Fruit fly (Drosophila melanogaster): Measurements from ENCODE around the gene CG10584.
A peak's percentile ranks its signal among the peaks of the same experiment; 100 is the strongest.

The CG10584 gene

DNA sequence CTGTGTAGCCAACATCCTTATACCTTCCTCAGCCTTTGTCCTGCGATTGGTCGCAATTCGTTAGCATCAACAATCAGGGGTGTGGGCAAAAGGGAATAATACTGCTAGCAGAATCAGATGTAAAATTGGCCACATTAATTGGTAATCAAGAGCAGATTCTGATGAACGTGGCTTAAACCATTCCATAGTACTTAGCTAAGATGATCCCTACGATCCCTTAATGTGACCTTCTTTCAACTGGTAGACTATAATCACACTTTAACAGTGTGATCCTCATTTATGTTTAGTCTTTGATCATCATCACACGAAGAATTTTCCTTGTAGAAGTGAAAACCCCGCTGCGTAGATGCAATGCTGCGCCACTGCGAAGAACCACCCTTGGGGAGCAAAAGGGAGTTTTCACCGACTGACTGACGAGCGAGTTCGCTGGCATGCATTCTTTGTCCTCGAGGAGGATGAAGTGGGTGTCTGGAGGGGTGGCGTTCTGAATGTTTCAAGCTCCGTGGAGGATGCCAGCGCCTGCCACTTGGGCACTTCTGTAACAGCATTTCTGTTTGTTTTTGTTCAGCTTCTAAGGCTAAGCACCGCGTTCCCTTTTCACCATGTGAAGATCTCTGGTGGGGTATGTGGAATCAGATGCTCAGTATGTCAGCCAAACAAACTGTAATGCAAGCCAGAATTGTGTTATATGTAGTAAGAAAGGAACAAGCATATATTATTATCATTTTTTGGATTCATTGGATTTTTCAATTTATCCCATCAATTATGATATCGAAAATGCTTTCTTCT lies 12.9 kb upstream of the CG10584 start (continued):
- TF ChIP-seq CG16779 (tag; optimal IDR thresholded peaks at IDR 0.05) = no peak
- TF ChIP-seq Sox14 (GFP tag; optimal IDR thresholded peaks at IDR 0.05) = peak; percentile 21
- TF ChIP-seq CG9139 (GFP tag; optimal IDR thresholded peaks at IDR 0.05) = peak; percentile 36
- TF ChIP-seq Ets96B (tag; optimal IDR thresholded peaks at IDR 0.05) = peak; percentile 52
- TF ChIP-seq Blimp-1 (GFP tag; optimal IDR thresholded peaks at IDR 0.05) = no peak
- TF ChIP-seq Gug (GFP tag; IDR thresholded peaks at IDR 0.05) = no peak
- TF ChIP-seq CG6276 (GFP tag; optimal IDR thresholded peaks at IDR 0.05) = no peak
- peak; percentile 58 for TF ChIP-seq CG32006 (GFP tag; optimal IDR thresholded peaks at IDR 0.05)
- TF ChIP-seq topi (GFP tag; optimal IDR thresholded peaks at IDR 0.05) = peak; percentile 8
- TF ChIP-seq vri (GFP tag; optimal IDR thresholded peaks at IDR 0.05) = no peak
- TF ChIP-seq CG6163 (GFP tag; IDR thresholded peaks at IDR 0.05) = no peak
- no peak for TF ChIP-seq CG11294 (GFP tag; IDR thresholded peaks at IDR 0.05)
- TF ChIP-seq esn (GFP tag; optimal IDR thresholded peaks at IDR 0.05) = peak; percentile 20
- peak; percentile 61 for TF ChIP-seq svp (GFP tag)
- no peak for TF ChIP-seq fkh (GFP tag; optimal IDR thresholded peaks at IDR 0.05)
- TF ChIP-seq Hr39 (GFP tag; optimal IDR thresholded peaks at IDR 0.05) = peak; percentile 20
- peak; percentile 39 for TF ChIP-seq acj6 (GFP tag; optimal IDR thresholded peaks at IDR 0.05)
- TF ChIP-seq CG6854 (GFP tag; optimal IDR thresholded peaks at IDR 0.05) = no peak

DNA sequence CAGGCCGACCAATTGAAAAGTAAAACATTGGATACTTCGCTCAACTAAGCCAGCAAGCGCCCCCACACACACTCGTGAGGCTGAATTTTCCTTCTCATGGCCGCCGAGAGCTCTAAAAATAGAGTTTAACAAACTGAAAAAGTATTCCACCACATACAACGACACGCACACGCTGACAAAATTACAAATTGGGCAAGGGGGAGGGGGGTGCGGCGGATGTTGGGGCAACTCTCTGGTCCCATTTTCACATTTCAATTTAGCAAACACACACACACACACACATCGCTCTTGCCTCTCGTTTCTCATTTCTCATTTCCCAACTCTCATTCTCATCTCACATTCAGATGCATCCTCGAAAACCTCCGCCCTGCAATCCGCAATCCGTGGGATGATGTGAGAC lies 12.3 kb upstream of the CG10584 start:
- TF ChIP-seq CG16779 (tag; optimal IDR thresholded peaks at IDR 0.05) = no peak
- TF ChIP-seq Blimp-1 (GFP tag; optimal IDR thresholded peaks at IDR 0.05) = no peak

DNA sequence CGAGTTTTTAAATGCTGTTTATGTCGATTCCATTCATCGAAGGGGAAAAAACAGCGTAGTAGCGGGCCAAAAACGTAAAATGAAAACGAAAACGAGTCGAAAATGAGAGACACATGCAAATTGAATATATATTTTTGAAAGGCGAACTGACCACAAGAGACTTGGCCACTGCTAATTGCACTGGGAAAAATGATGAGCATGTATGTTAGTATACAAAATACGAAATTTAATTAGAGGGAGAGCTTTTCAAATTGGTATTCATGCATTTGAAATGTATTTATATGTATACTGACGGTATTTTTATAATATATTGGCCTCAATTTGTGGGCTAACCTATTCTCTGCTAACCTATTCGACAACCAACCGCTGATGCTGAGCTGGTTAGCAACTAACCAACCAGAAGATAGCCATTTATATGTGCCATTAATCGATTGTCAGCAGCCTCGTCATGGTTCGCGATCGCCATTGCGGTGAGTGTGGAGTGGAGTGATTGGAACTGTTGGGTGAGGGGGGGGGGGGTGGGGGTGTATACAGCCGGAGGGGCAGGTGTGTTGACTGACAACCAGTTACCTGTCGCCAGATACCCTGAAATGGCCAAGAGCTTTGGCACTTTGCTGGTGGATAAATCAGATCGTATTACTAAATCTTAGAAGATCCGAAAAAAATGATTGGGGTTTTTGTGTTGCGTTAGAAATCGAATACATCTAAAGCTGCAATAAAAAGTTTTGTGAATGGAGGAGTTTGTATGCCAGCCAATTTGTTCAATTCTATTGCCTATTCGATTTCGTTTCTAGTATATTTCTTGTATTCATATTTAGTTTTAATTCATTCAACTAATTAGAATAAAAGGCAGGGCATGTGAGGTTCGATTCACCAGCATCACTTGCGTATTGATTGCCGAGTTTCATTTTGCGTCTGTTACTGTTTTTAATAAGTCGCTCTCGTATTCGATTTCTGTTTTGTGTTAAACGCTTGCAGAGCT lies 11.1 kb upstream of the CG10584 start:
- peak; percentile 31 for TF ChIP-seq Eip75B (GFP tag; optimal IDR thresholded peaks at IDR 0.05)
- TF ChIP-seq CG6808 (GFP tag; optimal IDR thresholded peaks at IDR 0.05) = peak; percentile 54
- peak; percentile 50 for TF ChIP-seq lz (GFP tag; optimal IDR thresholded peaks at IDR 0.05)
- peak; percentile 78 for TF ChIP-seq Hr4 (GFP tag; optimal IDR thresholded peaks at IDR 0.05)
- peak; percentile 21 for TF ChIP-seq Sox14 (GFP tag; optimal IDR thresholded peaks at IDR 0.05)
- TF ChIP-seq fd85E (GFP tag; optimal IDR thresholded peaks at IDR 0.05) = no peak
- TF ChIP-seq dsx (GFP tag; optimal IDR thresholded peaks at IDR 0.05; ENCODE audit: poor library complexity, severe bottlenecking) = peak; percentile 60
- peak; percentile 49 for TF ChIP-seq CG6792 (GFP tag; optimal IDR thresholded peaks at IDR 0.05)
- peak; percentile 55 for TF ChIP-seq CG8632 (GFP tag; optimal IDR thresholded peaks at IDR 0.05)
- peak; percentile 50 for TF ChIP-seq topi (GFP tag; optimal IDR thresholded peaks at IDR 0.05)
- peak; percentile 60 for TF ChIP-seq CG10631 (GFP tag; optimal IDR thresholded peaks at IDR 0.05)
- peak; percentile 16 for TF ChIP-seq CG7368 (GFP tag; optimal IDR thresholded peaks at IDR 0.05)
- TF ChIP-seq Hr38 (GFP tag; optimal IDR thresholded peaks at IDR 0.05) = no peak
- peak; percentile 33 for TF ChIP-seq CG16779 (tag; optimal IDR thresholded peaks at IDR 0.05)
- no peak for TF ChIP-seq fkh (GFP tag; optimal IDR thresholded peaks at IDR 0.05)
- peak; percentile 7 for TF ChIP-seq Smox (GFP tag; optimal IDR thresholded peaks at IDR 0.05)
- TF ChIP-seq net (GFP tag; optimal IDR thresholded peaks at IDR 0.05) = peak; percentile 24
- TF ChIP-seq CG6163 (GFP tag; IDR thresholded peaks at IDR 0.05) = peak; percentile 60
- peak in 1 of 2 experiments; percentile 35 for TF ChIP-seq salr (GFP tag; optimal IDR thresholded peaks at IDR 0.05)
- peak; percentile 55 for TF ChIP-seq CG10669 (GFP tag; optimal IDR thresholded peaks at IDR 0.05)
- TF ChIP-seq Blimp-1 (GFP tag; optimal IDR thresholded peaks at IDR 0.05) = peak; percentile 57
- peak; percentile 48 for TF ChIP-seq CG11762 (GFP tag; optimal IDR thresholded peaks at IDR 0.05; ENCODE audit: insufficient read depth)
- TF ChIP-seq Gug (GFP tag; IDR thresholded peaks at IDR 0.05) = no peak; the same call in 1 of the 2 replicates
- TF ChIP-seq eg (GFP tag; IDR thresholded peaks at IDR 0.05) = peak; percentile 74
- TF ChIP-seq CG8119 (GFP tag; IDR thresholded peaks at IDR 0.05) = peak; percentile 74
- peak; percentile 48 for TF ChIP-seq CG3919 (GFP tag; optimal IDR thresholded peaks at IDR 0.05)
- TF ChIP-seq Eip78C (GFP tag) = peak; percentile 90
- peak; percentile 28 for TF ChIP-seq CG1621 (tag; optimal IDR thresholded peaks at IDR 0.05)
- no peak for TF ChIP-seq CG8319 (GFP tag; optimal IDR thresholded peaks at IDR 0.05)
- peak; percentile 68 for TF ChIP-seq Ets96B (tag; optimal IDR thresholded peaks at IDR 0.05)
- no peak for TF ChIP-seq vri (GFP tag; optimal IDR thresholded peaks at IDR 0.05)
- TF ChIP-seq CG9139 (GFP tag; optimal IDR thresholded peaks at IDR 0.05) = no peak
- peak; percentile 14 for TF ChIP-seq Met (GFP tag; optimal IDR thresholded peaks at IDR 0.05)
- TF ChIP-seq svp (GFP tag) = peak; percentile 72
- no peak; the same call in none of the 2 replicates for TF ChIP-seq CG11294 (GFP tag; IDR thresholded peaks at IDR 0.05)
- TF ChIP-seq cyc (GFP tag; optimal IDR thresholded peaks at IDR 0.05) = peak; percentile 27
- TF ChIP-seq CG32006 (GFP tag; optimal IDR thresholded peaks at IDR 0.05) = peak; percentile 86
